Worm (Caenorhabditis elegans) whole organism, late embryonic: ENCODE data around the gene idpc-3.
A peak's percentile ranks its signal among the peaks of the same experiment; 100 is the strongest.

ENCODE experiments used
- C08G9.2 ChIP-seq: sonication (generic microtip); optimal IDR thresholded peaks from 2 replicates; lab custom pipeline; 2016; ENCODE audit warnings: mild to moderate bottlenecking, missing genetic modification characterization, moderate library complexity, missing compliant biosample characterization
- C38D4.7 ChIP-seq: fragments of 200-800 bp; sonication (Bioruptor generic); optimal IDR thresholded peaks from 2 replicates; lab custom pipeline; 2018; ENCODE audit warnings: mild to moderate bottlenecking, missing genetic modification characterization, moderate library complexity, missing compliant biosample characterization
- F13H6.1 ChIP-seq: sonication (generic microtip); optimal IDR thresholded peaks from 2 replicates; lab custom pipeline; 2016; ENCODE audit warnings: missing genetic modification characterization, missing compliant biosample characterization
- K09A11.1 ChIP-seq: sonication (generic microtip); optimal IDR thresholded peaks from 2 replicates; lab custom pipeline; 2017; ENCODE audit warnings: antibody characterized with exemption, mild to moderate bottlenecking, missing genetic modification characterization, missing compliant biosample characterization; ENCODE audit not compliant: insufficient read depth
- ama-1 ChIP-seq: fragments of 150-350 bp; optimal IDR thresholded peaks from 2 replicates; lab custom pipeline; 2014
- ceh-14 ChIP-seq: sonication (generic microtip); optimal IDR thresholded peaks from 2 replicates; lab custom pipeline; 2016; ENCODE audit warnings: missing genotype, missing genetic modification characterization, missing compliant biosample characterization
- ceh-18 ChIP-seq: sonication (generic microtip); optimal IDR thresholded peaks from 2 replicates; lab custom pipeline; 2016; ENCODE audit warnings: missing genetic modification characterization, missing compliant biosample characterization
- ceh-2 ChIP-seq: sonication (generic microtip); optimal IDR thresholded peaks from 2 replicates; lab custom pipeline; 2016; ENCODE audit warnings: missing genotype, missing genetic modification characterization, missing compliant biosample characterization
- ceh-24 ChIP-seq: sonication (generic microtip); optimal IDR thresholded peaks from 2 replicates; lab custom pipeline; 2016; ENCODE audit warnings: mild to moderate bottlenecking, missing genetic modification characterization, missing compliant biosample characterization
- ceh-31 ChIP-seq: sonication (generic microtip); optimal IDR thresholded peaks from 2 replicates; lab custom pipeline; 2016; ENCODE audit warnings: missing genetic modification characterization, missing compliant biosample characterization
- ceh-34 ChIP-seq: sonication (generic microtip); optimal IDR thresholded peaks from 2 replicates; lab custom pipeline; 2016; ENCODE audit warnings: mild to moderate bottlenecking, missing genetic modification characterization, missing compliant biosample characterization
- ceh-45 ChIP-seq: fragments of 200-800 bp; sonication (Bioruptor generic); IDR thresholded peaks from 2 replicates; pipeline ENCODE4 v1.3.6; 2022; ENCODE audit warnings: missing genetic modification reagents, missing genetic modification characterization, missing compliant biosample characterization
- ceh-6 ChIP-seq: fragments of 200-800 bp; sonication (Bioruptor generic); optimal IDR thresholded peaks from 2 replicates; lab custom pipeline; 2018; ENCODE audit warnings: mild to moderate bottlenecking, missing genetic modification characterization, missing compliant biosample characterization
- dve-1 ChIP-seq: sonication (generic microtip); optimal IDR thresholded peaks from 2 replicates; lab custom pipeline; 2017; ENCODE audit warnings: antibody characterized with exemption, mild to moderate bottlenecking, missing genetic modification characterization, missing compliant biosample characterization
- fkh-10 ChIP-seq: fragments of 150-350 bp; optimal IDR thresholded peaks from 2 replicates; lab custom pipeline; 2014; ENCODE audit warnings: missing biosample characterization, missing genetic modification reagents, missing genetic modification characterization
- fkh-6 ChIP-seq: sonication (generic microtip); optimal IDR thresholded peaks from 2 replicates; lab custom pipeline; 2016; ENCODE audit warnings: missing genetic modification characterization, missing compliant biosample characterization
- hlh-6 ChIP-seq: sonication (generic microtip); optimal IDR thresholded peaks from 2 replicates; lab custom pipeline; 2016; ENCODE audit warnings: missing genotype, missing genetic modification characterization, missing compliant biosample characterization
- hlh-8 ChIP-seq: sonication (generic microtip); optimal IDR thresholded peaks from 2 replicates; lab custom pipeline; 2016; ENCODE audit warnings: missing genotype, missing genetic modification characterization, missing compliant biosample characterization
- lim-6 ChIP-seq: sonication (generic microtip); optimal IDR thresholded peaks from 2 replicates; lab custom pipeline; 2016; ENCODE audit warnings: missing genetic modification characterization, missing compliant biosample characterization
- nhr-11 ChIP-seq: fragments of 150-350 bp; optimal IDR thresholded peaks from 2 replicates; lab custom pipeline; 2014; ENCODE audit warnings: missing biosample characterization, missing genetic modification characterization
- nhr-232 ChIP-seq: sonication (generic microtip); optimal IDR thresholded peaks from 2 replicates; lab custom pipeline; 2016; ENCODE audit warnings: missing genetic modification characterization, missing compliant biosample characterization
- pag-3 ChIP-seq: sonication (generic microtip); optimal IDR thresholded peaks from 2 replicates; lab custom pipeline; 2016; ENCODE audit warnings: missing compliant biosample characterization, missing genetic modification characterization, borderline replicate concordance
- pat-9 ChIP-seq: fragments of 200-800 bp; sonication (Bioruptor generic); optimal IDR thresholded peaks from 2 replicates; lab custom pipeline; 2018; ENCODE audit warnings: mild to moderate bottlenecking, missing genetic modification characterization, moderate library complexity, missing compliant biosample characterization
- pqm-1 ChIP-seq: sonication (generic microtip); optimal IDR thresholded peaks from 2 replicates; lab custom pipeline; 2016; ENCODE audit warnings: missing genetic modification characterization, missing compliant biosample characterization
- ref-2 ChIP-seq: sonication (generic microtip); optimal IDR thresholded peaks from 2 replicates; lab custom pipeline; 2016; ENCODE audit warnings: missing genetic modification characterization, missing compliant biosample characterization
- rnt-1 ChIP-seq: sonication (generic microtip); optimal IDR thresholded peaks from 2 replicates; lab custom pipeline; 2016; ENCODE audit warnings: missing genetic modification characterization, missing compliant biosample characterization
- sox-2 ChIP-seq: fragments of 200-800 bp; sonication (Bioruptor generic); IDR thresholded peaks from 2 replicates; pipeline ENCODE4 v1.3.6; 2022; ENCODE audit warnings: missing genetic modification reagents, missing genetic modification characterization, missing compliant biosample characterization
- tbx-7 ChIP-seq: sonication (generic microtip); optimal IDR thresholded peaks from 2 replicates; lab custom pipeline; 2016; ENCODE audit warnings: missing genotype, missing genetic modification characterization, missing compliant biosample characterization
- unc-3 ChIP-seq, 2 experiments: fragments of 200-800 bp in 1 of 2; sonication (Bioruptor generic) in 1 of 2; sonication (generic microtip) in 1 of 2; conservative IDR thresholded peaks in 1 of 2; optimal IDR thresholded peaks in 1 of 2; 2 replicates each; pipeline versions ENCODE4 v1.3.6 to Lab custom; 2016 to 2022; ENCODE audit warnings: missing compliant biosample characterization in 2 of 2, missing genetic modification characterization in 2 of 2, missing genetic modification reagents in 1 of 2
- unc-42 ChIP-seq: sonication (generic microtip); optimal IDR thresholded peaks from 2 replicates; lab custom pipeline; 2016; ENCODE audit warnings: missing genotype, missing genetic modification characterization, missing compliant biosample characterization
- unc-55 ChIP-seq: sonication (generic microtip); optimal IDR thresholded peaks from 2 replicates; lab custom pipeline; 2017; ENCODE audit warnings: missing biosample characterization, missing genetic modification reagents, missing genetic modification characterization
- ztf-16 ChIP-seq: sonication (generic microtip); optimal IDR thresholded peaks from 2 replicates; lab custom pipeline; 2017; ENCODE audit warnings: missing genetic modification characterization, missing compliant biosample characterization

The idpc-3 gene

ce11 chrV:9664620-9665019 is 35.6 kb upstream of the idpc-3 start (continued):
- TF ChIP-seq C08G9.2 (tag; lab: Kevin White, UChicago) = no peak
- peak; percentile 0 for TF ChIP-seq ref-2 (tag; lab: Kevin White, UChicago)
- TF ChIP-seq, all 69 proteins: peak for 8

DNA sequence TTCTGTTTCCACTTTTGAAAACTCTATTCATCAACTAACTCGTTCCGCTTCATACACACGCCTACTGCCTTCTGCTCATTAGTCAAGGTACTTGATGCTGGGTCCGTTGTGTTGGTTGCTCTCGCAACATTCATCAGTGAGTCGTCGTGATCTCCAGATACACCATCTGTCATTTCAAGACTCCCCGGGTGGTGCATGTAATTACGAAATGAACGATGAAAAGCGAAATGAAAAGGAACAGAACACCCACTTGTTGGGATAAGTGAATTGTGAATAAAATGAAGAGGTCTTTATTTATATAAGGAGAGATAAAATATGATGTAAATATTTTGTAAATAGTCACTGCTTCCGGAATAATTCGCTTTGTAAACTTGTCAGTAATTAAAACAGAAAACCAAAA is 34.9 kb upstream of the idpc-3 start:
- peak; percentile 1 for TF ChIP-seq ceh-14 (tag; lab: Kevin White, UChicago)
- TF ChIP-seq unc-42 (tag; lab: Kevin White, UChicago) = peak; percentile 45
- no peak for TF ChIP-seq nhr-232 (tag; lab: Kevin White, UChicago)

DNA sequence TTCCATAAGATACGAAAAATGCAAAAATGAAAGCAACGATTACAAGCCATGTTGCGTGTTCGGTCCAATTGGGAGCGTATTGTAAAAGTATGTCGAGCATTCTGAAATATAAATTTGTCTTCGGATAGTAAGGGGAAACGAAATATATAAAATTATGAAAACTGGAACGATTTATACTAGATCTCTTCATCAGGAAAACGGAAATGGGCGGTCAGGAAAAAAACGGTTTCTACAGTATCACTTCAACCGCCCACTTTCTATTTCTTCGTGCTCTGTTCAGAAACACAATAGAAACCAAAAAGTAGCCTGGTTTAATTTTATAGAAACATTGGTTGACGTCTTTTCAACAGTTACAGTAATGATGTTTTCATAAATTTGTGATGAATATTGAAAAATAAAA is 32.5 kb upstream of the idpc-3 start, which contains the start of gene pitr-4:
pitr-4 (minus strand) TSS at position 101 of the 400 bp plus-strand sequence.
- no peak for TF ChIP-seq lim-6
- no peak for TF ChIP-seq ceh-34 (tag; lab: Kevin White, UChicago)
- no peak for TF ChIP-seq F13H6.1 (tag; lab: Kevin White, UChicago)
- no peak for TF ChIP-seq nhr-11
- no peak for TF ChIP-seq ref-2 (tag; lab: Kevin White, UChicago)
- no peak for TF ChIP-seq ceh-6
- TF ChIP-seq ceh-2 (tag; lab: Kevin White, UChicago) = no peak
- TF ChIP-seq hlh-6 (tag; lab: Kevin White, UChicago) = no peak
- TF ChIP-seq pag-3 = no peak
- TF ChIP-seq unc-3 (GFP tag; conservative IDR thresholded peaks at IDR 0.05; lab: Robert Waterston, UW) = no peak
- no peak for TF ChIP-seq unc-3 (tag; optimal IDR thresholded peaks at IDR 0.05; lab: Kevin White, UChicago)

- TF ChIP-seq F13H6.1 (tag; lab: Kevin White, UChicago) (no peak), ceh-24 (no peak), fkh-6 (tag; lab: Kevin White, UChicago) (no peak), ama-1 (lab: Kevin White, UChicago) (no peak)
- TF ChIP-seq, all 69 proteins: peak for 0
Observed at ce11 chrV:9654154-9654805, 25.3 kb upstream of the idpc-3 start, which contains the start of gene cyp-29A4. Gene cyp-29A4 (plus strand): TSS chrV:9654755.

ce11 chrV:9651294-9651693 is 22.3 kb upstream of the idpc-3 start, which contains the start of gene T06E4.21:
Gene T06E4.21 (plus strand): TSS chrV:9651594.
- TF ChIP-seq ztf-16 (tag; lab: Kevin White, UChicago) = no peak
- no peak for TF ChIP-seq unc-55 (GFP tag; lab: Kevin White, UChicago)
- TF ChIP-seq ceh-31 (tag; lab: Kevin White, UChicago) = no peak
- TF ChIP-seq ceh-18 (tag; lab: Kevin White, UChicago) = no peak

DNA sequence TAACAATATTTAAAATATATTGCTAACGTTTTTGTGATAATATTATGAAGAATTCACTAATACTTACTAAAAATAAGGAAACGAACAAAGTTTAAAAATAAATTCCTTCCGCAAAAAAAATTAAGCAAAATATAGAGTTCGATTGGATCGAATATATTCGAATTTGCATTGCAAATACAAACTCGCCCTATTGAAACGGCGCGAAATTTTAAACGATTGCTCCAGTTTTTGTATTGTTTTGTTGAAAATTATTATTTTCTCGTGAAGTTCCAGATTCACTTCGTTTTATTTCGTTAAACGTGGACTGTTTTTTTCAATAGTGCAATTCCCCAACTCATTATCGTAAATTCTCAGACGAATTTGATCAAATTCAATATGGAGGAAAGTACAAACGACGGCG is 16.5 kb upstream of the idpc-3 start, which contains the start of the genes atl-1 and hcp-2:
atl-1 (minus strand) TSS at position 89 of the 400 bp plus-strand sequence.
hcp-2 (plus strand) TSS at position 353 of the 400 bp plus-strand sequence.
- TF ChIP-seq ceh-18 (tag; lab: Kevin White, UChicago) (no peak), K09A11.1 (tag; lab: Kevin White, UChicago) (no peak), rnt-1 (tag; lab: Kevin White, UChicago) (no peak), ceh-45 (GFP tag; lab: Robert Waterston, UW) (no peak), pqm-1 (tag; lab: Kevin White, UChicago) (no peak), hlh-8 (tag; lab: Kevin White, UChicago) (no peak)
- TF ChIP-seq, all 69 proteins: peak for 0

- TF ChIP-seq C38D4.7 (no peak), ztf-16 (tag; lab: Kevin White, UChicago) (no peak), ceh-18 (tag; lab: Kevin White, UChicago) (no peak), ceh-14 (tag; lab: Kevin White, UChicago) (no peak), C08G9.2 (tag; lab: Kevin White, UChicago) (no peak), ceh-6 (no peak), hlh-8 (tag; lab: Kevin White, UChicago) (no peak), fkh-10 (GFP tag; lab: Kevin White, UChicago) (no peak), dve-1 (tag; lab: Kevin White, UChicago) (no peak), tbx-7 (no peak), rnt-1 (tag; lab: Kevin White, UChicago) (no peak), ref-2 (tag; lab: Kevin White, UChicago) (no peak), sox-2 (GFP tag; lab: Robert Waterston, UW) (no peak), pat-9 (tag; lab: Kevin White, UChicago) (no peak), nhr-232 (tag; lab: Kevin White, UChicago) (no peak)
Observed at ce11 chrV:9633313-9633712, 4.3 kb upstream of the idpc-3 start, which contains the start of gene col-147. Gene col-147 (minus strand): TSS chrV:9633338.
